Worm (Caenorhabditis elegans) whole organism, late embryonic: ENCODE results near the gene F53C3.7.

Experiments
- C08G9.2 ChIP-seq: sonication (generic microtip); optimal IDR thresholded peaks from 2 replicates; lab custom pipeline; 2016; ENCODE audit warnings: mild to moderate bottlenecking, missing genetic modification characterization, moderate library complexity, missing compliant biosample characterization
- C38D4.7 ChIP-seq: fragments of 200-800 bp; sonication (Bioruptor generic); optimal IDR thresholded peaks from 2 replicates; lab custom pipeline; 2018; ENCODE audit warnings: mild to moderate bottlenecking, missing genetic modification characterization, moderate library complexity, missing compliant biosample characterization
- K09A11.1 ChIP-seq: sonication (generic microtip); optimal IDR thresholded peaks from 2 replicates; lab custom pipeline; 2017; ENCODE audit warnings: antibody characterized with exemption, mild to moderate bottlenecking, missing genetic modification characterization, missing compliant biosample characterization; ENCODE audit not compliant: insufficient read depth
- T23F11.4 ChIP-seq: fragments of 200-800 bp; sonication (Bioruptor generic); optimal IDR thresholded peaks from 2 replicates; lab custom pipeline; 2018; ENCODE audit warnings: mild to moderate bottlenecking, missing genetic modification characterization, missing compliant biosample characterization
- ahr-1 ChIP-seq: sonication (generic microtip); optimal IDR thresholded peaks from 2 replicates; lab custom pipeline; 2016; ENCODE audit warnings: missing genetic modification characterization, missing compliant biosample characterization
- ceh-18 ChIP-seq: sonication (generic microtip); optimal IDR thresholded peaks from 2 replicates; lab custom pipeline; 2016; ENCODE audit warnings: missing genetic modification characterization, missing compliant biosample characterization
- ceh-2 ChIP-seq: sonication (generic microtip); optimal IDR thresholded peaks from 2 replicates; lab custom pipeline; 2016; ENCODE audit warnings: missing genotype, missing genetic modification characterization, missing compliant biosample characterization
- ceh-31 ChIP-seq: sonication (generic microtip); optimal IDR thresholded peaks from 2 replicates; lab custom pipeline; 2016; ENCODE audit warnings: missing genetic modification characterization, missing compliant biosample characterization
- ceh-45 ChIP-seq: fragments of 200-800 bp; sonication (Bioruptor generic); IDR thresholded peaks from 2 replicates; pipeline ENCODE4 v1.3.6; 2022; ENCODE audit warnings: missing genetic modification reagents, missing genetic modification characterization, missing compliant biosample characterization
- che-1 ChIP-seq: sonication (generic microtip); optimal IDR thresholded peaks from 2 replicates; lab custom pipeline; 2016; ENCODE audit warnings: mild to moderate bottlenecking, missing genetic modification characterization, missing compliant biosample characterization
- dmd-4 ChIP-seq: sonication (generic microtip); optimal IDR thresholded peaks from 2 replicates; lab custom pipeline; 2016; ENCODE audit warnings: borderline replicate concordance, missing genetic modification characterization, missing compliant biosample characterization
- dve-1 ChIP-seq: sonication (generic microtip); optimal IDR thresholded peaks from 2 replicates; lab custom pipeline; 2017; ENCODE audit warnings: antibody characterized with exemption, mild to moderate bottlenecking, missing genetic modification characterization, missing compliant biosample characterization
- elt-2 ChIP-seq: sonication (generic microtip); optimal IDR thresholded peaks from 2 replicates; lab custom pipeline; 2016; ENCODE audit warnings: missing genetic modification reagents, missing genetic modification characterization, missing compliant biosample characterization
- elt-4 ChIP-seq: sonication (generic microtip); optimal IDR thresholded peaks from 2 replicates; lab custom pipeline; 2016; ENCODE audit warnings: missing genetic modification characterization, missing compliant biosample characterization
- ets-4 ChIP-seq: sonication (generic microtip); optimal IDR thresholded peaks from 2 replicates; lab custom pipeline; 2016; ENCODE audit warnings: missing genetic modification characterization, missing compliant biosample characterization
- eyg-1 ChIP-seq: sonication (generic microtip); optimal IDR thresholded peaks from 2 replicates; lab custom pipeline; 2016; ENCODE audit warnings: missing genotype, missing genetic modification characterization, missing compliant biosample characterization
- fax-1 ChIP-seq: sonication (generic microtip); optimal IDR thresholded peaks from 2 replicates; lab custom pipeline; 2016; ENCODE audit warnings: missing genotype, missing genetic modification characterization, missing compliant biosample characterization
- hlh-15 ChIP-seq: sonication (generic microtip); optimal IDR thresholded peaks from 2 replicates; lab custom pipeline; 2016; ENCODE audit warnings: missing genetic modification characterization, missing compliant biosample characterization
- hlh-30 ChIP-seq: sonication (generic microtip); optimal IDR thresholded peaks from 2 replicates; lab custom pipeline; 2017; ENCODE audit warnings: antibody characterized with exemption, missing genetic modification characterization, missing compliant biosample characterization; ENCODE audit not compliant: insufficient read depth
- hlh-6 ChIP-seq: sonication (generic microtip); optimal IDR thresholded peaks from 2 replicates; lab custom pipeline; 2016; ENCODE audit warnings: missing genotype, missing genetic modification characterization, missing compliant biosample characterization
- nfya-1 ChIP-seq: sonication (generic microtip); optimal IDR thresholded peaks from 2 replicates; lab custom pipeline; 2017; ENCODE audit warnings: missing genetic modification characterization, mild to moderate bottlenecking, missing compliant biosample characterization, antibody characterized with exemption, moderate library complexity
- nhr-11 ChIP-seq: fragments of 150-350 bp; optimal IDR thresholded peaks from 2 replicates; lab custom pipeline; 2014; ENCODE audit warnings: missing biosample characterization, missing genetic modification characterization
- odd-2 ChIP-seq: sonication (generic microtip); optimal IDR thresholded peaks from 2 replicates; lab custom pipeline; 2017; ENCODE audit warnings: antibody characterized with exemption, mild to moderate bottlenecking, missing genetic modification characterization, missing compliant biosample characterization
- pag-3 ChIP-seq: sonication (generic microtip); optimal IDR thresholded peaks from 2 replicates; lab custom pipeline; 2016; ENCODE audit warnings: missing compliant biosample characterization, missing genetic modification characterization, borderline replicate concordance
- pat-9 ChIP-seq: fragments of 200-800 bp; sonication (Bioruptor generic); optimal IDR thresholded peaks from 2 replicates; lab custom pipeline; 2018; ENCODE audit warnings: mild to moderate bottlenecking, missing genetic modification characterization, moderate library complexity, missing compliant biosample characterization
- pax-1 ChIP-seq: fragments of 150-350 bp; optimal IDR thresholded peaks from 2 replicates; lab custom pipeline; 2014; ENCODE audit warnings: missing biosample characterization, missing genetic modification characterization
- pha-2 ChIP-seq: sonication (generic microtip); optimal IDR thresholded peaks from 2 replicates; lab custom pipeline; 2017; ENCODE audit warnings: mild to moderate bottlenecking, missing genetic modification characterization, missing compliant biosample characterization
- pha-4 ChIP-seq: fragments of 150-350 bp; optimal IDR thresholded peaks from 2 replicates; lab custom pipeline; 2018; ENCODE audit warnings: missing biosample characterization, missing genetic modification reagents, missing genetic modification characterization
- pqm-1 ChIP-seq: sonication (generic microtip); optimal IDR thresholded peaks from 2 replicates; lab custom pipeline; 2016; ENCODE audit warnings: missing genetic modification characterization, missing compliant biosample characterization
- sdc-2 ChIP-seq: sonication (generic microtip); optimal IDR thresholded peaks from 2 replicates; lab custom pipeline; 2016; ENCODE audit warnings: missing genotype, missing genetic modification characterization, missing compliant biosample characterization
- sox-4 ChIP-seq: sonication (generic microtip); optimal IDR thresholded peaks from 2 replicates; lab custom pipeline; 2017; ENCODE audit warnings: mild to moderate bottlenecking, missing genetic modification characterization, inconsistent platforms, missing compliant biosample characterization
- syd-9 ChIP-seq: sonication (generic microtip); optimal IDR thresholded peaks from 2 replicates; lab custom pipeline; 2016; ENCODE audit warnings: mild to moderate bottlenecking, missing genetic modification characterization, moderate library complexity, missing compliant biosample characterization
- tbx-2 ChIP-seq: sonication (generic microtip); optimal IDR thresholded peaks from 2 replicates; lab custom pipeline; 2016; ENCODE audit warnings: missing genetic modification characterization, missing compliant biosample characterization
- tbx-7 ChIP-seq: sonication (generic microtip); optimal IDR thresholded peaks from 2 replicates; lab custom pipeline; 2016; ENCODE audit warnings: missing genotype, missing genetic modification characterization, missing compliant biosample characterization
- unc-55 ChIP-seq: sonication (generic microtip); optimal IDR thresholded peaks from 2 replicates; lab custom pipeline; 2017; ENCODE audit warnings: missing biosample characterization, missing genetic modification reagents, missing genetic modification characterization
- ztf-16 ChIP-seq: sonication (generic microtip); optimal IDR thresholded peaks from 2 replicates; lab custom pipeline; 2017; ENCODE audit warnings: missing genetic modification characterization, missing compliant biosample characterization

The F53C3.7 gene

DNA sequence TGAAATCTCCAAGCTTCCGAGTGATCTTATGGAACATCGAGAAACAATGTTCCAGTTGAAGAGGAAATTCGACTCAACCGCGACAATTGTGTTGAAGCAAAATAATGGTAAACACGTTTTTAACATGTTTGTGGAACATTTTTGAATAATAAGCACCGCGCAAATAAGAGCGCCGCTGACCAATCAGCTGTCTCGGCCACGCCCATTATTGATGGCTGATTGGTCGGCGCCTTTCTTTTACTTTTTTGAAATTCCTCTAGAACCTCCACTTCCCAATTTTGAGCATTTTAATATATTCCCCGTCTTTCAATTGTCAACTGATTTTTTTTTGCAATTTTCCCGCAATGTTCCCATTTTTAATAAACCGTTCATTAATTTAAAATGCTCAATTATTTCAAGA is 13.3 kb downstream of the F53C3.7 start:
- peak; percentile 74 for TF ChIP-seq nfya-1
- no peak for TF ChIP-seq ztf-16 (tag; lab: Kevin White, UChicago)
- TF ChIP-seq, all 69 proteins: peak for 1

DNA sequence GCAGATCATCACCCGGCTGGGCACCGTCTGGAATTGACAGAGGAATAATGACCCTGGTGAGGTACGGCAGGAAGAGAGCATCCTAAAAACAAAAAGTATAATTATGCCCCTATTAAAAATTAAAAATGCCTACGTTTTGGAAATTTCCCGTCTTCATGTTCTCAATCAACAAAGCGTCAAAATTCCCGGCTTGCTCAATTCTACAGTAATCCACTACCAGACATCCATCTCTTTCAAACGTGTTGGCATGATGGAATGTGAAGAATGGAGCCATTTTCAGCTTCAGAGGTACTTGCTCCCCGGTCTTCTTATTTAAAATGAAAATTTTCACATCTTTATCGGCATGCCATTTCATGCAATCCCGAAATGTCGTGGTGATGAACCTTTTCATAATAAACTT is 14.4 kb downstream of the F53C3.7 start:
- TF ChIP-seq ceh-18 (no peak), ceh-45 (GFP tag; lab: Robert Waterston, UW) (no peak), ztf-16 (tag; lab: Kevin White, UChicago) (no peak)
- TF ChIP-seq, all 69 proteins: peak for 0

DNA sequence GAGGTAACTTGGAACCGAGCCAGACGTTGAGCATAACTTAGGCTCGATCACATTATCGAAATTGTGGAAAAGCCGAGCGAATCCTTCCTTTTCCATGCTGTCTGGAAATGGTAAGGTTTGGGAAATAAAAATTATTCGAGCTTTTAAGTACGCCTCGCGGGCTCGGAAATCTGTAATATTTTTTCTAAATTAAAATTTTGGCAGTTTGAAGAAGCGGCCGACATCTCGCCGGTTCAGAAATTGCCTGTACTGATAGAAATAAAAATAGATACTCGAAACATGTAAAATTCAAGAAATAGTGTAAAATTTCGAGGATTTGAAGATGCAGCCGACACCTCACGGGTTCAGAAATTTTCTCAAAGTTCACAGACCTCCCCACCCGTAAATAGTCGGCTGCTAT is 15.9 kb downstream of the F53C3.7 start, which contains the start of gene bcmo-2:
bcmo-2 (minus strand) TSS at position 101 of the 400 bp plus-strand sequence.
- TF ChIP-seq elt-4 = no peak
- no peak for TF ChIP-seq dmd-4
- TF ChIP-seq pqm-1 (tag; lab: Kevin White, UChicago) = no peak
- no peak for TF ChIP-seq hlh-15
- no peak for TF ChIP-seq odd-2 (tag; lab: Kevin White, UChicago)
- TF ChIP-seq pat-9 (tag; lab: Kevin White, UChicago) = no peak
- TF ChIP-seq T23F11.4 = no peak
- TF ChIP-seq tbx-7 (tag; lab: Kevin White, UChicago) = no peak
- no peak for TF ChIP-seq tbx-2 (tag; lab: Kevin White, UChicago)
- TF ChIP-seq che-1 (tag; lab: Kevin White, UChicago) = no peak
- TF ChIP-seq ahr-1 = no peak
- no peak for TF ChIP-seq fax-1 (tag; lab: Kevin White, UChicago)

DNA sequence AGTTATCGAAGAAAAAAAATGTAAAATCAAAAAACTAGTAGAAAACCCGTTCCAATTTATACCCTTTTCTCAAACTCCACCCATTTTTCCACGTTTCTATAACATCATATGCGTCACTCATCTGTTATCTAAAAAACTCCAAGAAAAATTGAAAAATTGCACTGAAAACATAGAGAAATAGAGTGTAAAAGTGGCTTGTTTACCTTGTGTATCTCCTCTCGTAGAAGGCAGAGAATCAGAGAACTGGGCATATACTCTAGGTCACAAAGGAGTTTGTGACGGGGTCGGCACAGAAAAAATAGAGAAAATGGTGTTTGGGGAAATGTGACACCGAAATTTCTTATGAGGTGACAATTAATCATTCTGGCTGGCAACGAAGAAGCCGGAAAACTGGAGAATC is 16.4 kb downstream of the F53C3.7 start:
- TF ChIP-seq elt-2 (tag; lab: Kevin White, UChicago) (peak; percentile 53), pax-1 (tag; lab: Kevin White, UChicago) (no peak), K09A11.1 (no peak)

DNA sequence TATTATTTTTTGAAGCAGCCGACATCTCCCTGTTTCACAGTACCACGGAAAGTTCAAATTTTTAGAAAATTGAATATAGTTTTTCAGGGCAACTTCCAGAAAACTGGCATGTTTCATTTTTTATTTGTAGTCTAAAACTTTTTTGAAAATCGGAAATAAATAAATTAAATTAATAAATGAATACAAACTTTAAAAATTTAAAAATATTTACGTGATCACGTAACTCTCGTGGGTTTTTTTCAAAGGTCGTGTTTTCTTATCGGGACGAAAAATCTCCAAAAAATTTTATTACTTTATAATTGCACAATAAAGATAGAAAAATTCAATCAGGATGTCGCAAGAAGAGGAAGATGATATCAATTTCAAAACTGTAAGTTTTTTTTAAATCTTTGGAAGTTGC is 16.9 kb downstream of the F53C3.7 start, which contains the start of gene F53C3.1:
F53C3.1 (plus strand) TSS at position 301 of the 400 bp plus-strand sequence.
- TF ChIP-seq eyg-1 (tag; lab: Kevin White, UChicago) (no peak), hlh-30 (no peak), sox-4 (tag; lab: Kevin White, UChicago) (no peak), ceh-2 (tag; lab: Kevin White, UChicago) (no peak), ets-4 (no peak), pag-3 (tag; lab: Kevin White, UChicago) (no peak), hlh-6 (tag; lab: Kevin White, UChicago) (no peak), tbx-7 (tag; lab: Kevin White, UChicago) (no peak), C08G9.2 (tag; lab: Kevin White, UChicago) (no peak), ceh-31 (no peak), syd-9 (tag; lab: Kevin White, UChicago) (no peak), sdc-2 (tag; lab: Kevin White, UChicago) (no peak), elt-2 (tag; lab: Kevin White, UChicago) (no peak), C38D4.7 (no peak), pha-2 (tag; lab: Kevin White, UChicago) (no peak), dve-1 (tag; lab: Kevin White, UChicago) (no peak), K09A11.1 (no peak), nhr-11 (tag; lab: Kevin White, UChicago) (no peak), unc-55 (no peak), pha-4 (tag; lab: Kevin White, UChicago) (no peak)
